Fruit fly (Drosophila melanogaster): Measurements from ENCODE around the gene Polr3C.

Polr3C gene

dm6 chr3R:12431030-12431489 is 29.2 kb upstream of the Polr3C start, which contains the start of gene Prosalpha2 (continued):
- TF ChIP-seq sisA (GFP tag; IDR thresholded peaks at IDR 0.05) (no peak), Lpt (GFP tag; optimal IDR thresholded peaks at IDR 0.05) (no peak), CG12299 (tag; optimal IDR thresholded peaks at IDR 0.05) (no peak), CG13624 (GFP tag; optimal IDR thresholded peaks at IDR 0.05) (no peak), Doc3 (GFP tag; IDR thresholded peaks at IDR 0.05; ENCODE audit: partially characterized antibody) (no peak), CG42726 (GFP tag; IDR thresholded peaks at IDR 0.05; ENCODE audit: partially characterized antibody) (no peak), Hmx (GFP tag; optimal IDR thresholded peaks at IDR 0.05) (no peak), ab (GFP tag; optimal IDR thresholded peaks at IDR 0.05) (no peak), CG12155 (GFP tag; optimal IDR thresholded peaks at IDR 0.05) (peak; percentile 14), CG10209 (GFP tag; optimal IDR thresholded peaks at IDR 0.05) (no peak), onecut (GFP tag; IDR thresholded peaks at IDR 0.05) (no peak), br (optimal IDR thresholded peaks at IDR 0.05) (no peak), ara (GFP tag; IDR thresholded peaks at IDR 0.05) (no peak), nmo (GFP tag; optimal IDR thresholded peaks at IDR 0.05) (peak; percentile 42), CG13424 (tag; optimal IDR thresholded peaks at IDR 0.05) (peak; percentile 20), bab2 (GFP tag; optimal IDR thresholded peaks at IDR 0.05) (no peak), cg (GFP tag; optimal IDR thresholded peaks at IDR 0.05) (no peak), CG14710 (tag; optimal IDR thresholded peaks at IDR 0.05) (peak; percentile 80), CoRest (tag; optimal IDR thresholded peaks at IDR 0.05) (peak; percentile 74), ewg (GFP tag; optimal IDR thresholded peaks at IDR 0.05) (no peak), CG10147 (GFP tag; optimal IDR thresholded peaks at IDR 0.05) (peak; percentile 11), CG8281 (tag; optimal IDR thresholded peaks at IDR 0.05) (no peak), tup (GFP tag; optimal IDR thresholded peaks at IDR 0.05) (no peak), CG4730 (GFP tag; IDR thresholded peaks at IDR 0.05) (no peak), tna (GFP tag; IDR thresholded peaks at IDR 0.05; ENCODE audit: partially characterized antibody) (no peak), CG12391 (tag; optimal IDR thresholded peaks at IDR 0.05) (peak; percentile 1), MESR4 (GFP tag; optimal IDR thresholded peaks at IDR 0.05) (peak; percentile 66), insv (GFP tag; optimal IDR thresholded peaks at IDR 0.05) (peak in 1 of 2 experiments; percentile 31), CG17802 (tag; optimal IDR thresholded peaks at IDR 0.05) (peak; percentile 64), dpn (GFP tag; optimal IDR thresholded peaks at IDR 0.05) (no peak), Nf-YC (tag; optimal IDR thresholded peaks at IDR 0.05) (peak; percentile 30), CG18011 (GFP tag; optimal IDR thresholded peaks at IDR 0.05) (no peak), CG32767 (GFP tag; IDR thresholded peaks at IDR 0.05) (peak; percentile 51), CG2712 (tag; optimal IDR thresholded peaks at IDR 0.05) (peak; percentile 28), CG2199 (GFP tag; IDR thresholded peaks at IDR 0.05) (no peak), wek (GFP tag; optimal IDR thresholded peaks at IDR 0.05) (no peak), D (optimal IDR thresholded peaks at IDR 0.05) (no peak), D (GFP tag; optimal IDR thresholded peaks at IDR 0.05) (no peak), gsb-n (tag; optimal IDR thresholded peaks at IDR 0.05) (no peak), phol (tag; optimal IDR thresholded peaks at IDR 0.05) (peak; percentile 46), lbe (GFP tag; optimal IDR thresholded peaks at IDR 0.05) (no peak), da (GFP tag; optimal IDR thresholded peaks at IDR 0.05) (no peak), CG17359 (tag; optimal IDR thresholded peaks at IDR 0.05) (no peak), CG9876 (GFP tag; optimal IDR thresholded peaks at IDR 0.05) (no peak), CG12942 (GFP tag; optimal IDR thresholded peaks at IDR 0.05) (no peak), h (optimal IDR thresholded peaks at IDR 0.05) (no peak), CG7786 (GFP tag; optimal IDR thresholded peaks at IDR 0.05) (no peak), HmgZ (tag; optimal IDR thresholded peaks at IDR 0.05) (peak; percentile 13), CG7745 (tag; optimal IDR thresholded peaks at IDR 0.05) (no peak), row (GFP tag; IDR thresholded peaks at IDR 0.05) (peak; percentile 59), ase (GFP tag; IDR thresholded peaks at IDR 0.05) (no peak), CG10431 (GFP tag; optimal IDR thresholded peaks at IDR 0.05) (no peak)
